Worm (Caenorhabditis elegans) whole organism, L4/young adult: Measurements from ENCODE around the gene Y39A3B.8.

Experiments used
- W03F9.2 ChIP-seq: fragments of 150-350 bp; optimal IDR thresholded peaks from 2 replicates; lab custom pipeline; 2014; ENCODE audit warnings: missing biosample characterization, missing genetic modification characterization
- him-1 ChIP-seq: sonication (generic microtip); optimal IDR thresholded peaks from 2 replicates; lab custom pipeline; 2016; ENCODE audit warnings: missing genotype, missing genetic modification reagents, missing genetic modification characterization, missing compliant biosample characterization

- no peak for TF ChIP-seq W03F9.2 (tag; lab: Kevin White, UChicago)
- TF ChIP-seq him-1 = no peak
These were observed 9.8 kb downstream of the Y39A3B.8 start, which contains the start of gene lgc-42 for ce11 chrIII:1997569-1997968.
